Worm (Caenorhabditis elegans) whole organism, midembryonic: ENCODE results near the gene K04F1.9.

Source experiments
- T22C8.4 ChIP-seq: fragments of 200-800 bp; sonication (Bioruptor generic); IDR thresholded peaks from 2 replicates; pipeline ENCODE4 v1.3.6; 2022; ENCODE audit warnings: missing genetic modification characterization, missing compliant biosample characterization
- cog-1 ChIP-seq: sonication (generic microtip); optimal IDR thresholded peaks from 2 replicates; lab custom pipeline; 2016; ENCODE audit warnings: missing genetic modification characterization, missing compliant biosample characterization
- flt-1 ChIP-seq: fragments of 200-800 bp; sonication (Bioruptor generic); IDR thresholded peaks from 2 replicates; pipeline ENCODE4 v1.3.6; 2022; ENCODE audit warnings: missing genetic modification characterization, missing compliant biosample characterization
- med-1 ChIP-seq: sonication (generic microtip); optimal IDR thresholded peaks from 2 replicates; lab custom pipeline; 2017; ENCODE audit warnings: missing genetic modification characterization, mild to moderate bottlenecking, missing compliant biosample characterization, antibody characterized with exemption, missing genetic modification reagents; ENCODE audit not compliant: insufficient read depth
- ref-1 ChIP-seq: fragments of 200-800 bp; sonication (Bioruptor generic); conservative IDR thresholded peaks from 2 replicates; pipeline ENCODE4 v1.3.6; 2022; ENCODE audit warnings: missing genetic modification reagents, missing genetic modification characterization, missing compliant biosample characterization
- ztf-29 ChIP-seq: fragments of 200-800 bp; sonication (Bioruptor generic); IDR thresholded peaks from 2 replicates; pipeline ENCODE4 v1.3.6; 2022; ENCODE audit warnings: missing genetic modification reagents, missing genetic modification characterization, missing compliant biosample characterization

ce11 chrV:1662270-1662669 lies 2.8 kb upstream of the K04F1.9 start, which contains the start of gene irld-40:
- no peak for TF ChIP-seq ztf-29 (GFP tag; lab: Robert Waterston, UW)
- no peak for TF ChIP-seq med-1 (GFP tag; lab: Kevin White, UChicago)
- TF ChIP-seq flt-1, result no peak
- TF ChIP-seq cog-1 (tag; lab: Kevin White, UChicago), result no peak
- TF ChIP-seq T22C8.4, result no peak
- no peak for TF ChIP-seq ref-1
